Worm (Caenorhabditis elegans): Measurements from ENCODE around the gene F59A1.6.

ce11 chrV:17686852-17687251 is 1.9 kb downstream of the F59A1.6 start, which contains the start of gene F59A1.18:
- TF ChIP-seq ama-1 (optimal IDR thresholded peaks at IDR 0.05) (no peak), unc-62 (GFP tag; optimal IDR thresholded peaks at IDR 0.05) (no peak), elt-3 (tag; optimal IDR thresholded peaks at IDR 0.05) (no peak), lsy-2 (tag; optimal IDR thresholded peaks at IDR 0.05) (no peak)
